Worm (Caenorhabditis elegans) whole organism, mixed stage, embryonic: ENCODE results near the gene F22H10.3.

ENCODE experiments used
- M03D4.4 ChIP-seq: sonication (generic microtip); optimal IDR thresholded peaks from 2 replicates; lab custom pipeline; 2017; ENCODE audit warnings: mild to moderate bottlenecking, missing genetic modification characterization, missing compliant biosample characterization
- bed-3 ChIP-seq: fragments of 200-800 bp; sonication (Bioruptor generic); optimal IDR thresholded peaks from 3 replicates; lab custom pipeline; 2018; ENCODE audit warnings: mild to moderate bottlenecking, missing genetic modification characterization, moderate library complexity, missing compliant biosample characterization
- blmp-1 ChIP-seq: fragments of 150-350 bp; optimal IDR thresholded peaks from 2 replicates; lab custom pipeline; 2014; ENCODE audit warnings: missing biosample characterization, missing genetic modification characterization
- ceh-39 ChIP-seq: fragments of 150-350 bp; optimal IDR thresholded peaks from 2 replicates; lab custom pipeline; 2014; ENCODE audit warnings: missing biosample characterization, missing genetic modification characterization
- ceh-43 ChIP-seq: fragments of 200-800 bp; sonication (Bioruptor generic); optimal IDR thresholded peaks from 2 replicates; lab custom pipeline; 2018; ENCODE audit warnings: mild to moderate bottlenecking, missing genetic modification characterization, moderate library complexity, missing compliant biosample characterization
- ceh-83 ChIP-seq: fragments of 200-800 bp; sonication (Bioruptor generic); optimal IDR thresholded peaks from 2 replicates; lab custom pipeline; 2018; ENCODE audit warnings: mild to moderate bottlenecking, missing genetic modification characterization, missing compliant biosample characterization
- cnd-1 ChIP-seq: fragments of 200-800 bp; sonication (Bioruptor generic); optimal IDR thresholded peaks from 2 replicates; lab custom pipeline; 2018; ENCODE audit warnings: mild to moderate bottlenecking, missing genetic modification characterization, missing compliant biosample characterization
- drap-1 ChIP-seq: fragments of 200-800 bp; sonication (Bioruptor generic); optimal IDR thresholded peaks from 3 replicates; lab custom pipeline; 2018; ENCODE audit warnings: mild to moderate bottlenecking, missing genetic modification characterization, missing compliant biosample characterization
- elt-1 ChIP-seq: sonication (generic microtip); optimal IDR thresholded peaks from 2 replicates; lab custom pipeline; 2017; ENCODE audit warnings: missing genetic modification characterization, mild to moderate bottlenecking, missing compliant biosample characterization, antibody characterized with exemption, moderate library complexity, borderline replicate concordance; ENCODE audit not compliant: insufficient read depth
- elt-3 ChIP-seq: fragments of 150-350 bp; optimal IDR thresholded peaks from 2 replicates; lab custom pipeline; 2014; ENCODE audit warnings: missing biosample characterization, missing genetic modification characterization
- ham-2 ChIP-seq: fragments of 200-800 bp; sonication (Bioruptor generic); optimal IDR thresholded peaks from 2 replicates; lab custom pipeline; 2018; ENCODE audit warnings: mild to moderate bottlenecking, missing genetic modification characterization, missing compliant biosample characterization
- hlh-1 ChIP-seq: fragments of 150-350 bp; optimal IDR thresholded peaks from 2 replicates; lab custom pipeline; 2014; ENCODE audit warnings: missing biosample characterization, missing genetic modification reagents, missing genetic modification characterization
- lin-13 ChIP-seq: fragments of 150-350 bp; optimal IDR thresholded peaks from 2 replicates; lab custom pipeline; 2014; ENCODE audit warnings: missing biosample characterization, missing genetic modification characterization
- lin-32 ChIP-seq: fragments of 200-800 bp; sonication (Bioruptor generic); optimal IDR thresholded peaks from 2 replicates; lab custom pipeline; 2018; ENCODE audit warnings: mild to moderate bottlenecking, missing genetic modification characterization, missing compliant biosample characterization
- lsy-2 ChIP-seq: fragments of 150-350 bp; optimal IDR thresholded peaks from 2 replicates; lab custom pipeline; 2014; ENCODE audit warnings: missing biosample characterization, missing genetic modification characterization
- mab-5 ChIP-seq: fragments of 150-350 bp; optimal IDR thresholded peaks from 2 replicates; lab custom pipeline; 2014; ENCODE audit warnings: missing biosample characterization, missing genetic modification characterization
- mep-1 ChIP-seq: fragments of 150-350 bp; optimal IDR thresholded peaks from 2 replicates; lab custom pipeline; 2017; ENCODE audit warnings: missing biosample characterization, missing genetic modification reagents, missing genetic modification characterization, inconsistent platforms
- mls-2 ChIP-seq: sonication (generic microtip); optimal IDR thresholded peaks from 2 replicates; lab custom pipeline; 2016; ENCODE audit warnings: mild to moderate bottlenecking, missing genetic modification characterization, moderate library complexity, missing compliant biosample characterization
- nhr-2 ChIP-seq: fragments of 150-350 bp; optimal IDR thresholded peaks from 2 replicates; lab custom pipeline; 2014; ENCODE audit warnings: missing biosample characterization, missing genetic modification characterization
- nhr-237 ChIP-seq: fragments of 150-350 bp; optimal IDR thresholded peaks from 2 replicates; lab custom pipeline; 2014; ENCODE audit warnings: missing biosample characterization, missing genetic modification characterization
- nhr-76 ChIP-seq: sonication (generic microtip); optimal IDR thresholded peaks from 2 replicates; lab custom pipeline; 2017; ENCODE audit warnings: missing biosample characterization, missing genetic modification characterization
- pha-4 ChIP-seq: fragments of 150-350 bp; optimal IDR thresholded peaks from 2 replicates; lab custom pipeline; 2018; ENCODE audit warnings: missing biosample characterization, missing genetic modification reagents, missing genetic modification characterization
- sem-2 ChIP-seq: fragments of 200-800 bp; sonication (Bioruptor generic); optimal IDR thresholded peaks from 2 replicates; lab custom pipeline; 2018; ENCODE audit warnings: mild to moderate bottlenecking, missing genetic modification characterization, missing compliant biosample characterization
- snpc-4 ChIP-seq: fragments of 150-350 bp; optimal IDR thresholded peaks from 2 replicates; lab custom pipeline; 2014; ENCODE audit warnings: missing biosample characterization, missing genetic modification characterization
- sptf-1 ChIP-seq: sonication (generic microtip); optimal IDR thresholded peaks from 2 replicates; lab custom pipeline; 2017; ENCODE audit warnings: mild to moderate bottlenecking, missing genetic modification characterization, moderate library complexity, missing compliant biosample characterization
- tbx-8 ChIP-seq: fragments of 200-800 bp; sonication (Bioruptor generic); optimal IDR thresholded peaks from 2 replicates; lab custom pipeline; 2018; ENCODE audit warnings: mild to moderate bottlenecking, missing genetic modification characterization, moderate library complexity, missing compliant biosample characterization
- unc-39 ChIP-seq: fragments of 150-350 bp; optimal IDR thresholded peaks from 2 replicates; lab custom pipeline; 2014; ENCODE audit warnings: missing biosample characterization, missing genetic modification characterization
- zip-8 ChIP-seq: fragments of 150-350 bp; optimal IDR thresholded peaks from 2 replicates; lab custom pipeline; 2014; ENCODE audit warnings: missing biosample characterization, missing genetic modification characterization
- ztf-11 ChIP-seq: fragments of 150-350 bp; optimal IDR thresholded peaks from 2 replicates; lab custom pipeline; 2014; ENCODE audit warnings: missing biosample characterization, missing genetic modification characterization

Gene F22H10.3

DNA sequence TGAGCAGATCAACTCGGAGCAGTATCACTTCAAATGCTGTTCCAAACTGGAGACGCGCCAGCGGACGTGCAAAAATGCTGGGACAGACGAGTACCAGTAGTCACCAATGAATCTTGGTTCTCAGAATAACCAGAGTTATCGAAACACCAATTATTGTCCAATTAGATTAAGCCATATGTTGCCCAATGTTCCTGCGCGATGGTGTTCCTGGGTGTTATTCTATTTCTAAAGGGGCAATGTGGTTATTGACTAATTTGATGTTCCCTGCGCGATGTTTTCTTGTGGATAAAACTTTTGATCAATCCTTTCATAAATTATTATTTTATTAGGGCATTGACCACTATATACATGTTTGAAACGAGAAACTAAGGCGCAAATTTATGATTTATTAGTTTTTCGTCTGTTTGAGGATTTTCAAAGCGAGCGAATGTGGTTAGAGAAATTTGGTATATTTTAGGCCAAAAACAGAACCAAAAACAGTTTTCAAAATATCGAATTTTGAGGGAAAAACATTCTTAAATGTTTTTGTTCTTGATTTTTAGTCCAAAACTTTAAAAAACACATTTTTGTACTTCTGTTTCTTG lies 4.5 kb upstream of the F22H10.3 start (continued):
- TF ChIP-seq elt-1 (tag; lab: Kevin White, UChicago) (peak; percentile 45), sptf-1 (tag; lab: Kevin White, UChicago) (peak; percentile 81), sem-2 (GFP tag; lab: Kevin White, UChicago) (no peak), zip-8 (tag; lab: Kevin White, UChicago) (no peak), ceh-43 (GFP tag; lab: Kevin White, UChicago) (peak; percentile 63), drap-1 (GFP tag; lab: Kevin White, UChicago) (peak; percentile 90), blmp-1 (tag; lab: Kevin White, UChicago) (no peak), cnd-1 (tag; lab: Kevin White, UChicago) (peak; percentile 74)

DNA sequence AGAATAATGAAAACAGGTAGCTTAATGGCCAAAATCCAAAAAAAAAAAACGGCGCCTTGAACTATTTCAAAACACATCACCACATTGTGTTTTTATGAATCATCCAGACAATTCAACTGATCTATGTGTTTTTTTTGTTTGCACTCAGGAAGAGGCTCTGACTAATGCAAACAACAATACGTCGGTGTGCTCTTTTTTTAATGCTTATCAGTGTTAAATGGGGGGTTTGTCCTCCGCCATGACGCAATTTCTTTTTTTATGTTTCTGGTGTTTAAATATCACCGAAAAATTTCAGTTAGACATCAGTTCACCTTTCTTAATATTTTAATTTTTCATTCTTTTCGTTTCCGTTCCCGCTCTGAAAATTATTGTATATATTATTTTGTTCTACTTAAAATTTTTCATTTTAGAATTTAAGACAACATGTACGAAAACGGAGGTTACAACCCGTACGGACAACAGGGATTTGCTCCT lies 1.6 kb upstream of the F22H10.3 start, which contains the start of gene F22H10.2:
F22H10.2 (plus strand) TSS at position 424 of the 474 bp plus-strand sequence.
- TF ChIP-seq nhr-2 (tag; lab: Kevin White, UChicago): no peak
- TF ChIP-seq zip-8 (tag; lab: Kevin White, UChicago): no peak
- no peak for TF ChIP-seq ceh-39 (tag; lab: Kevin White, UChicago)
- no peak for TF ChIP-seq ztf-11 (tag; lab: Kevin White, UChicago)
- TF ChIP-seq lsy-2 (tag; lab: Kevin White, UChicago): no peak
- no peak for TF ChIP-seq ceh-83 (GFP tag; lab: Kevin White, UChicago)
- no peak for TF ChIP-seq tbx-8 (GFP tag; lab: Kevin White, UChicago)
- TF ChIP-seq drap-1 (GFP tag; lab: Kevin White, UChicago): no peak
- TF ChIP-seq sptf-1 (tag; lab: Kevin White, UChicago): no peak
- TF ChIP-seq nhr-237 (tag; lab: Kevin White, UChicago): no peak
- TF ChIP-seq elt-1 (tag; lab: Kevin White, UChicago): no peak
- TF ChIP-seq elt-3: no peak
- TF ChIP-seq mab-5 (tag; lab: Kevin White, UChicago): no peak
- no peak for TF ChIP-seq lin-13
- TF ChIP-seq bed-3 (GFP tag; lab: Kevin White, UChicago): no peak
- no peak for TF ChIP-seq hlh-1 (tag; lab: Kevin White, UChicago)
- no peak for TF ChIP-seq M03D4.4

DNA sequence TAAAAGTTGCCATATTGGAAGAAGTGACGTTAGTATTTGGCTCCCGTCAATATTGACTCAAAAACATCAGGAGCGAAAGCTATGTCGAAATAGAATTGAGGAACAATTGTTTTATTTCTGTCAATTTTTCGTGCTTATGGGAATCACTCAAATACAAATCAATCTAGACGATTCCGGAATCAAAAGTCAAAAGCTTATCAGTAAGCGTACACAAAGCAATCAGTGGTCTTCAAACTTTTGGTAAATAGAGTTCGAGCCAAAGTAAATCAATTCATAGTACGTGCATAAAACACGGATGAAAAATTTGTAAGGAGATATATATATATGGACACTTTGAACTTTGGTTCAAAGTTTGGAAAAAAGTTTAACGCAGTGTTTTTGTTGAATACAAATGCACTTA lies 590 bp upstream of the F22H10.3 start:
- TF ChIP-seq mab-5 (tag; lab: Kevin White, UChicago) (no peak), snpc-4 (no peak), hlh-1 (tag; lab: Kevin White, UChicago) (no peak), zip-8 (tag; lab: Kevin White, UChicago) (no peak), mep-1 (tag; lab: Kevin White, UChicago) (no peak), drap-1 (GFP tag; lab: Kevin White, UChicago) (no peak), tbx-8 (GFP tag; lab: Kevin White, UChicago) (no peak), nhr-2 (tag; lab: Kevin White, UChicago) (no peak), ceh-39 (tag; lab: Kevin White, UChicago) (no peak), sem-2 (GFP tag; lab: Kevin White, UChicago) (no peak), lin-32 (no peak), unc-39 (tag; lab: Kevin White, UChicago) (no peak), nhr-76 (tag; lab: Kevin White, UChicago) (no peak), lsy-2 (tag; lab: Kevin White, UChicago) (no peak)

DNA sequence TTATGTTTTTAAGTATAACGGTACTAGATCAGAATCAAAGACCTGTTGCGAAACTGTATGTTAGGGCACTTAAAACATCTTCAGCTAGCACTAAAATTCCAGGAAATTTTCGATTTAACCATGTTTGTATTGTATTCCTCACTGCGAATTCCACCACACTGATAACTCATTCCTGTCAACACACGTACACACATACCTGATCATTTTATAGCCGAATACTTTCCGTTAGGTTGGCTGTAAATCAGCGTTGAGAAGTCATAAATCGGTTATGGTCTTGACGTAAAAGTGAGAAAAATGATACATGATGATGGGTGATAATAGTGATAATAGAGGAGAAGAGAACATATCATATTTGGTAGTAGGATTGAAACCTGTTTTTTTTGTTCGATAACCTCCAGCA lies 1.8 kb downstream of the F22H10.3 start:
- TF ChIP-seq ztf-11 (tag; lab: Kevin White, UChicago) (no peak), ceh-43 (GFP tag; lab: Kevin White, UChicago) (no peak), M03D4.4 (no peak), pha-4 (no peak), sptf-1 (tag; lab: Kevin White, UChicago) (no peak), mls-2 (tag; lab: Kevin White, UChicago) (no peak), zip-8 (tag; lab: Kevin White, UChicago) (no peak)

DNA sequence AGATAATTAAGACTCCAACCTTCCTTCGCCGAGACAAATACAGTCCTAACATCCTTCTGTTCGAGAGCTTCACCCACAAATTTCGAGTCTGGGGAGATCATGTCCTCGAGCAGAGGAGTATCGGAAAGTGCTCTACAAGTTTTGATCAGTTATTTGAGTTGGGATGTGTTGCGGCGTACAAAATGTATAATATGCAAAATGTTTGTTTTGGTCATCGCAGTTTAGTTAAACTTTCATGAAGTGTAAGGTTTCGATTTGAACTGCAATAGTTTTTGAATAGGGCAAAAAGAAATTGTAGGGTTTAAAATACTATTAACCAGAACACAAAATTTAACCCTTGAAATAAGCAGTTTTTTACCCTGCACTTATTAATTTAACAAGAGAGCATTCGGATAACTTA lies 2.9 kb downstream of the F22H10.3 start, which contains the start of gene tag-343:
tag-343 (minus strand) TSS at position 101 of the 400 bp plus-strand sequence.
- TF ChIP-seq mab-5 (tag; lab: Kevin White, UChicago) (no peak), hlh-1 (tag; lab: Kevin White, UChicago) (no peak), nhr-237 (tag; lab: Kevin White, UChicago) (no peak), ham-2 (GFP tag; lab: Kevin White, UChicago) (no peak), cnd-1 (tag; lab: Kevin White, UChicago) (no peak), M03D4.4 (no peak), lin-32 (no peak), elt-3 (no peak), elt-1 (tag; lab: Kevin White, UChicago) (no peak)
